Fruit fly (Drosophila melanogaster) whole organism, embryonic: ENCODE results near the gene CG17764.

Source experiments
- B-H2 ChIP-seq: fragments of 200-800 bp; sonication (Bioruptor generic); optimal IDR thresholded peaks from 2 replicates; lab custom pipeline; 2018; ENCODE audit warnings: missing biosample characterization, mild to moderate bottlenecking, missing genetic modification characterization
- CG10654 ChIP-seq: fragments of 200-800 bp; sonication (Bioruptor generic); optimal IDR thresholded peaks from 2 replicates; lab custom pipeline; 2016; ENCODE audit warnings: missing biosample characterization, missing genetic modification characterization
- CG10979 ChIP-seq: fragments of 200-800 bp; sonication (Bioruptor generic); optimal IDR thresholded peaks from 2 replicates; lab custom pipeline; 2018; ENCODE audit warnings: missing biosample characterization, mild to moderate bottlenecking, missing genetic modification characterization, moderate library complexity
- CG15073 ChIP-seq: fragments of 200-800 bp; sonication (Bioruptor generic); optimal IDR thresholded peaks from 2 replicates; lab custom pipeline; 2016; ENCODE audit warnings: missing biosample characterization, missing genetic modification characterization
- Hr78 ChIP-seq, 2 experiments: fragments of 200-800 bp in 1 of 2; fragments of >200 bp in 1 of 2; sonication (Bioruptor generic) in 1 of 2; optimal IDR thresholded peaks; 2 replicates each; lab custom pipeline; 2017 to 2019; ENCODE audit warnings: missing biosample characterization in 2 of 2, missing genetic modification characterization in 2 of 2, mild to moderate bottlenecking in 1 of 2, moderate library complexity in 1 of 2
- Meics ChIP-seq: fragments of 200-800 bp; sonication (Bioruptor generic); optimal IDR thresholded peaks from 2 replicates; lab custom pipeline; 2017; ENCODE audit warnings: missing biosample characterization, mild to moderate bottlenecking, missing genetic modification characterization
- NK7.1 ChIP-seq: fragments of 200-800 bp; sonication (Bioruptor generic); optimal IDR thresholded peaks from 3 replicates; lab custom pipeline; 2016; ENCODE audit warnings: missing biosample characterization, missing genetic modification characterization
- Sry-β ChIP-seq: fragments of 200-800 bp; sonication (Bioruptor generic); optimal IDR thresholded peaks from 2 replicates; lab custom pipeline; 2018; ENCODE audit warnings: missing biosample characterization, mild to moderate bottlenecking, missing genetic modification characterization, moderate library complexity
- dm ChIP-seq: fragments of 200-800 bp; sonication (Bioruptor generic); optimal IDR thresholded peaks from 3 replicates; lab custom pipeline; 2016; ENCODE audit warnings: missing biosample characterization, missing genetic modification characterization
- nerfin-2 ChIP-seq: fragments of 200-800 bp; sonication (Bioruptor generic); IDR thresholded peaks from 2 replicates; pipeline ENCODE4 v1.3.6; 2022; ENCODE audit warnings: missing biosample characterization, missing genetic modification characterization; ENCODE audit not compliant: partially characterized antibody
- peb ChIP-seq: fragments of 200-800 bp; sonication (Bioruptor generic); IDR thresholded peaks from 2 replicates; pipeline ENCODE4 v1.3.6; 2022; ENCODE audit warnings: missing biosample characterization, missing genetic modification characterization
- prd ChIP-seq, 3 experiments: fragments of >200 bp in 2 of 3; fragments of 200-800 bp in 1 of 3; sonication (Bioruptor generic) in 1 of 3; optimal IDR thresholded peaks in 2 of 3; IDR thresholded peaks in 1 of 3; 2 replicates in 2 of 3; 3 replicates in 1 of 3; pipeline versions ENCODE4 v1.3.6 to Lab custom; 2017 to 2022; ENCODE audit warnings: missing biosample characterization in 1 of 3, missing genetic modification characterization in 1 of 3
- row ChIP-seq: fragments of 200-800 bp; sonication (Bioruptor generic); IDR thresholded peaks from 3 replicates; pipeline ENCODE4 v1.3.6; 2022; ENCODE audit warnings: missing biosample characterization, missing genetic modification characterization
- stwl ChIP-seq: fragments of 200-800 bp; sonication (Bioruptor generic); optimal IDR thresholded peaks from 3 replicates; lab custom pipeline; 2018; ENCODE audit warnings: missing biosample characterization, mild to moderate bottlenecking, missing genetic modification characterization, moderate library complexity

DNA sequence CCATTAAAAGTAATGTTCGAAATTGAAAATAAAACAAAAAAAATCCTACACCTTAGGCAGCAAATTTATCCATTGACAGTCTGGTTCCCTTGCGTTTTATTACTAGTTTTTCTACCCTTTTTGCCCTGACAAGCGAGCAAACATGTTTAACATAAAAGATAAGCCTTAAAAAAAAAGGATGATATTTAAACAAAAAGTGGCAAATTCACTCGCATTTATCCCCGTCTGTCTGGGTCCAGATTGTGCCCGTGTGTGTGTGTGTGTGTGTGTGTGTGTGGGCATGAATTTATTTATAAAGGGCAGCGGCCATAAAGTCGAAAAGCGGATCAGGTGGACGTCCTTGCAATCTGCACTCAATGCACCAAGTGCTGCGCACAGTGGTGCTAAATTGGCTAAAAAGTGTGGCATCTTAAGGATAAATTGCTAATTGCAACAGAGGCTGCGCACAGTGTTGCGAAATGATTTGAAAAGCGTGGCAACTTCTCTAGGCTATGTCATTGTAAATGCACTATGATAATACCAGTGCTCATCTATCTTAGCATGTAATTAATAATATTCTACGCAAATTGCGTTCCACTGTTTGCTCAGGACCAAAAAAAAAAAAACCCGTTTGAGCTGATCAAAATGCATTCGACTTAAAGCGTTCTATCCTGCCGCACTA, 6.5 kb downstream of the CG17764 start:
- no peak for TF ChIP-seq row (GFP tag; lab: Robert Waterston, UW)
- no peak for TF ChIP-seq Meics (GFP tag; lab: Kevin White, UChicago)
- TF ChIP-seq dm (GFP tag; lab: Kevin White, UChicago) = no peak
- TF ChIP-seq Sry-β (GFP tag; lab: Kevin White, UChicago) = no peak
- no peak for TF ChIP-seq NK7.1
- TF ChIP-seq CG10654 (GFP tag; lab: Kevin White, UChicago) = no peak
- no peak for TF ChIP-seq Hr78 (GFP tag; optimal IDR thresholded peaks at IDR 0.05; lab: Kevin White, UChicago)
- no peak for TF ChIP-seq CG15073 (GFP tag; lab: Kevin White, UChicago)
- no peak for TF ChIP-seq nerfin-2
- TF ChIP-seq B-H2 (GFP tag; lab: Kevin White, UChicago) = no peak
- no peak for TF ChIP-seq CG10979
- TF ChIP-seq peb (GFP tag; lab: Robert Waterston, UW) = no peak
- TF ChIP-seq stwl = peak; percentile 9
- TF ChIP-seq prd (optimal IDR thresholded peaks at IDR 0.05; lab: Kevin White, UChicago) = no peak
- no peak for TF ChIP-seq prd (GFP tag; IDR thresholded peaks at IDR 0.05; lab: Robert Waterston, UW)
